Fruit fly (Drosophila melanogaster): Measurements from ENCODE around the gene CG2120.
A peak's percentile ranks its signal among the peaks of the same experiment; 100 is the strongest.

DNA sequence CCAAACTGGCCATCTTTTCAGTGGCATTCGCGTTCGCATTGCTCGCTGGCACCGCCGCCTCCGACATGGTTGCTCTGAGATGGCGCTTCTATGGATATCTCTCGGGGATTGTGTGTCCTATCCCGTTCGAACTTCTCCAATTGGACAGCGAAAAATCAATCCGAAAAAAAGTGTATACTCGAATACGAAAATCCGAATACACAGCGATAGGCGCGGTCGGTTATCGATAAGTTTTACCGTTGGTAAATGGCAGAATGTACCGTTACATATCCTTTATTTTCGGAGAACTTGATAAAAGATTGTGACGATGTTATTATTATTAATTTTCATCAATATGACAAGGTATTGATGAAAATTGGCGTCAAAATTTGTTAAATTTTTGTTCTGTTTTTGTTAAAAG, 16.5 kb downstream of the CG2120 start, which contains the start of gene Gbeta5:
- TF ChIP-seq Hr96 (GFP tag; optimal IDR thresholded peaks at IDR 0.05) (no peak), Clk (GFP tag; optimal IDR thresholded peaks at IDR 0.05) (no peak), ovo (GFP tag; optimal IDR thresholded peaks at IDR 0.05) (peak; percentile 64), CG7045 (GFP tag; optimal IDR thresholded peaks at IDR 0.05) (no peak), kay (GFP tag; ENCODE audit: borderline replicate concordance) (no peak), CG7101 (tag; optimal IDR thresholded peaks at IDR 0.05) (no peak), CG33017 (tag; optimal IDR thresholded peaks at IDR 0.05) (no peak), tj (GFP tag; optimal IDR thresholded peaks at IDR 0.05) (no peak)

All from whole organism, adult.